Fruit fly (Drosophila melanogaster): ENCODE data around the gene U2af50.

Gene U2af50

DNA sequence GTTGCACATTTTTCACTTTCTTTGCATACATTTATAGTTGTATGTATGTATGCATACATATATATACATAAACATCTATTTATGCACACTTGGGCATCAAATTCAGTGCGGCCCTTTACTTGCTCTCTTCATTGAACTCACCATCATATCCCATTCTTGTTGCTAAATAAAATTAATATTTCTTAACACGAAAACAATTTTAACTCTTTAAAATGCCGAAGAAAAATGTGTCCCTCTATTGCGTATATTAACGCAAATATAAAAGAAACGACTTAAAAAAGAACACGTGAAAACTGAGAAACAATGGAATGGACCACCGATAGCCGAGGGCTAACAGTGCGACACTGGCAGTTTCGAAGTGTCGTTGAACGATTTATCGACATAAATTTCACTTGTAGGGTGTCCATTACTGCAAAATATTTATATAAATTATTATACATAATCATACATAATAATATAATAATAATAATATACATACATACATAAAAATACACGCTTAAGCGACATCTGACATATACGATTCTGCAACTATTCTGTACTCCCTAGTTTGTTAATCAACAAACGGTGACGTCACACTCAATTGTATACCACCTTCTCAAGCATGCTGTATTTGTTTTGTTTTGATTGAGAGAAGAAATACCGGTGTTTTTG, at the start of gene U2af50, which contains the start of gene PIG-Q:
U2af50 (minus strand) TSS at position 370 of the 651 bp plus-strand sequence.
PIG-Q (plus strand) TSS at position 474 of the 651 bp plus-strand sequence.
- TF ChIP-seq psq (optimal IDR thresholded peaks at IDR 0.05) (no peak), pan (optimal IDR thresholded peaks at IDR 0.05) (no peak), CG8478 (optimal IDR thresholded peaks at IDR 0.05) (no peak), EcR (GFP tag; optimal IDR thresholded peaks at IDR 0.05) (no peak), Dll (optimal IDR thresholded peaks at IDR 0.05) (no peak), usp (GFP tag; optimal IDR thresholded peaks at IDR 0.05) (no peak)

DNA sequence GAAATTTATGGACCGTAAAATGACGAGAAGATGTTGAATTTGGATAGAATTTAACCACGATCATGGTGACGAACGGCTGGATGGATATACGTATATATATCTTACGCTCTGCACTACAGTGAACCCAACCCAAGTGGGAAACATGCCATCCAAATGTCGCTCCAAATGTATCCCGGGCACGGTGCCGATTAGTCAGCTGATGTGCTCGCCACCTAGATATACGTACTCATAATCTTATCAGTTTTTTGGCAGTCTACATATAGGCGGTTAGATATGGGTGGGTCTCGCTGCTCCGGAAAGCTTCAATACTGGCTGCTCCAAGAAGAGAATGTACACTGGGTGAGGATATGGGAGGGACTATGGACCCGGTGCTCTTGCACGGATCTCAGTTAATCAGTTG, 47.2 kb upstream of the U2af50 start:
- TF ChIP-seq Dll (optimal IDR thresholded peaks at IDR 0.05) = no peak
- no peak for TF ChIP-seq usp (GFP tag; optimal IDR thresholded peaks at IDR 0.05)
- no peak for TF ChIP-seq CG8478 (optimal IDR thresholded peaks at IDR 0.05)
- TF ChIP-seq EcR (GFP tag; optimal IDR thresholded peaks at IDR 0.05) = no peak

DNA sequence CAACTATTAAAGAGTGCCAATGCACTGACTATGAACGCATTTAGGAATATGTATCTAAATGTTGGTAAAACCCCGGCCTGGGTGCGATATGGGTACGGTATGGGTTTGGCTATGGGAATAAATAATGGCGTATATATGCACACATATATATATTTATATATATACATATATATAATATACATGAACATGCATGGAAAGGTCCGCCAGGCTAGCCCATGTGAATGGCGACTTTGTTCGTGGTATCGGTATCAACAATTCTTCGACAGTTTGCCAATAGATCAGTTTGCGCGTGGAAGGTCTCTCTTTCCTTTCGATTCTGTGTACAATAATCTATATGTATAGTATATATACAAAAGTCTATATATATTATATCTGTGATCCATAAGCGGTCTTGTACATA, 46.4 kb upstream of the U2af50 start, which contains the start of gene CG4301:
CG4301 (plus strand) TSS at position 301 of the 400 bp plus-strand sequence.
- TF ChIP-seq psq (optimal IDR thresholded peaks at IDR 0.05) (no peak), Dll (optimal IDR thresholded peaks at IDR 0.05) (no peak), CG8478 (optimal IDR thresholded peaks at IDR 0.05) (no peak), EcR (GFP tag; optimal IDR thresholded peaks at IDR 0.05) (no peak), usp (GFP tag; optimal IDR thresholded peaks at IDR 0.05) (no peak), pan (optimal IDR thresholded peaks at IDR 0.05) (no peak)

DNA sequence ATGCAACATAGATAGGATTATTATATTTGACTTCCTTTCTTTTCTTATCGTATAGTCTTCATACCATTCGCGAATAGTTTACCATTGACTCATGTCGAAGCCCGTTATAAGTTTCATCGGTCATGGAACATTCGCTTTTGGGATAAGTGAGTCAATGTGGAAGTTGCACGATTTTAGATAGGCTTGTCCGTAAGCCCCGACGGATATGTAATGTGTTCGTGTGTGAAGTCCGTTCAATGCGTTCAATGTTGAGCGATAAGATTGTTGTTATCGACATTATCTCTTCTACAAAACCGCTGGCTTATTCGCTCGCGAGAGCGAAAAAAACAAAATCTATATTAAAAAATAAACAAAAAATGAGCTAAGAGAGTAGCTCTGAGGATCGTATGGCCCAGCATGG, 46.0 kb upstream of the U2af50 start, which contains the start of gene CG9981:
CG9981 (minus strand) TSS at position 320 of the 400 bp plus-strand sequence.
- TF ChIP-seq psq (optimal IDR thresholded peaks at IDR 0.05) = no peak

DNA sequence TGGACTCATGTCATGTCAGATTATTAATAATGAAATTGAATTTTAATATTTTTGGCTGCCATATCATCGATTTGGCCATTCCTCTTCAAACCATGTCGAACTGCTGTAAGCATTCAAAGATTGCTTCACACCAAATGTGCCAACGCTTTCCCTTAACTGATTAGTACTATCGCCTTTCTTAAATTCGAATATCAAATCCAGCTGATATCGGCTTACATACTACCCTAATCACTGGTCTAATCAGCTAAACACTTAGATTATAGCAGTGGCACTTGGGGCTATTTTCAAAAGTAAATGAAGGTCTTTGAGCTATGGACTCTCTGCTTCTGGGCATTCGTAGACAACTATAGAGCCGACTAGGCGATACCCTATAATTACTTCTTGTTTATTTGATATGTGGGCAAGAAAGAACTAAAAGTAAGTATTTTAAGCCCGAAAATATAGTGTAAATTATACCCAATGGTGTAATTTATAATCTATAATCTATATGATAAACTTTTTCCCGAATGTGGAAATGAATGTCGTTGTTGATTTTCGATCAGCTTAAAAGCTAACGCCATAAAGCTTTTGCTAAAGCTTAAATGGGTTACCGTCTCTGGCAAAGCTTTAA, 45.1 kb upstream of the U2af50 start:
- TF ChIP-seq Dll (optimal IDR thresholded peaks at IDR 0.05) (no peak), usp (GFP tag; optimal IDR thresholded peaks at IDR 0.05) (no peak), pan (optimal IDR thresholded peaks at IDR 0.05) (no peak)

DNA sequence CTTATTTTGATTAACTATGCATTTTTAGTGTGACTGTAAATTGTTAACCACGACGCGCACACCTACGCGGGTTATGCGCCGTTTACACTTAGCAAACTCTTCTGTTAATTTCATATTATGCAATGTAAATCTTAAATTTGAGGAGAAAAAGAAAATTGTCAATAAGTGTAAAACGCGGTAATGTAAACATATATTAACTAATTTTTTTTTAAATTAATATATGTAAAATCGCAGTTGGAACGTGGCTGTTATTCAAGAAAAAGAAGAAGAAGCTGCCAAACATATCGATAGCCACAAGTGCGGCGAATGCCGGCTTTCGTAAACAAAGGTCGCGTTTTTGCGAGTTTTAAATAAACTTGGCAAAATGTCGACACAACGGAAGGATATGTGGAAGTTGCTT, 32.6 kb upstream of the U2af50 start, which contains the start of the genes TH1 and mei-41:
TH1 (minus strand) TSS at position 42 of the 400 bp plus-strand sequence.
mei-41 (plus strand) TSS at position 302 of the 400 bp plus-strand sequence.
- no peak for TF ChIP-seq CG8478 (optimal IDR thresholded peaks at IDR 0.05)
- TF ChIP-seq EcR (GFP tag; optimal IDR thresholded peaks at IDR 0.05) = no peak
- TF ChIP-seq usp (GFP tag; optimal IDR thresholded peaks at IDR 0.05) = no peak
- no peak for TF ChIP-seq Dll (optimal IDR thresholded peaks at IDR 0.05)
- no peak for TF ChIP-seq psq (optimal IDR thresholded peaks at IDR 0.05)
- TF ChIP-seq pan (optimal IDR thresholded peaks at IDR 0.05) = no peak

DNA sequence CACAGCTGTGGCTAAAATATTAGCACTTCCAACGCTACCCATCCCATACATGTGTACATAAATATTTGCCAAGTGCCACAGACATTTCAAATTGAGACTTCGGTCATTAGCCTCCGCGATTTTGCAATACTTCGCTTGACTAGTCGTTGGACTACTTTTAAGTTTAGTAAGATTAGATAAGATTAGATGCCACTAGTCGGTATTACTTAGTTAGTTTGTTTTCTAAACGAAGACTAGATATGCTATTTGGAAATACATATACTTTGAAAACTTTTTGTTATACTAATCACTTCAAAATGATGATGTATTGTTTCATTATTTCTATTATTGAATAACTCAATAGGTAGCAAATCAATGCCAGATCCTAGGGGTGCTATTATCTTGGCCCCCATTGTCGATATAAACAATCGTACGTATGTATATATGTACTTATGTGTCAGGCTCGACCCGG, 27.1 kb upstream of the U2af50 start:
- TF ChIP-seq pan (optimal IDR thresholded peaks at IDR 0.05) = no peak
- TF ChIP-seq psq (optimal IDR thresholded peaks at IDR 0.05) = no peak
- no peak for TF ChIP-seq Dll (optimal IDR thresholded peaks at IDR 0.05)
- no peak for TF ChIP-seq CG8478 (optimal IDR thresholded peaks at IDR 0.05)
- no peak for TF ChIP-seq usp (GFP tag; optimal IDR thresholded peaks at IDR 0.05)

DNA sequence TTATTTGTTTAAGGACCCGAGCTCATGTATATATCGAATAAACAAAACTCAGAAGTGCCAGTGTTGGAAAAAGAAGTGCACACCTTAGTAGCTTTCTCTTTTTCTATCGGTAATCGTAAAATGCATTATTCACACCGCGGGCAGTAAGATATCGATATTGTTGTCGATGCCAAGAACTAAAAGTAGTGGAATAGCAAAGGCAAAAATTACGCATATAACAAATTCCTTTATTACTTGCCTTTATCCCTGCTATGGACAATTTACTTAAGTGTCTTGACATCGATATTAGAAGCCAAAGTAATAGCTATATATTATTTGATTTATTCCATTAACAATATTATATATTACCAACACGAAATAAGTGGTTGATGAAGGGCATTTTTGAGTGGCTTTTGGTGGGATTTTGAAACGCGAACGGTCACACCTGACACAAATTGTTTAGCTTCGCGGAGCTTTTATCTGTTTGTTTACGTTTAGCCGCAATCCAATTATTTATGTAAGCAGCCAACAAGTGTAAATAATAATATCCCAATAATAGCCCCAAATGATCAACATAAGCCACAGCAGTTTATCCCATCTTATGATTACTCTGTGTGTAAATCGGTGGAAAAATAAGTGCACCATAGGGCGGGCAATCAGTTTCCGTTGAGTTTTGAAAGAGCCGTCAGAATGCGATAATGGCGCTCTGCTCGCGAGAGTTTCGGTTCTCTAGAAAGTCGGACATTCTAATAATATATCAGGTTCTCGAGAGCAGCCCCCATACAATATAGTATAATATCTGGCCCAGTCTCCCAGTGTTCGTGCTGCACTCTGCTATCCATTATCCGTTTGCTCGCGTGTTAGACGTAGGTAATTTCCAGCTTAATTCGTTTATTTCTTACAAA, 26.2 kb upstream of the U2af50 start, which contains the start of the genes CG9992 and CG4239:
CG9992 (minus strand) TSS at position 66 of the 884 bp plus-strand sequence.
CG4239 (plus strand) TSS at position 436 of the 884 bp plus-strand sequence.
- TF ChIP-seq usp (GFP tag; optimal IDR thresholded peaks at IDR 0.05) (no peak), Dll (optimal IDR thresholded peaks at IDR 0.05) (no peak), EcR (GFP tag; optimal IDR thresholded peaks at IDR 0.05) (no peak), CG8478 (optimal IDR thresholded peaks at IDR 0.05) (no peak), psq (optimal IDR thresholded peaks at IDR 0.05) (no peak), pan (optimal IDR thresholded peaks at IDR 0.05) (no peak)

DNA sequence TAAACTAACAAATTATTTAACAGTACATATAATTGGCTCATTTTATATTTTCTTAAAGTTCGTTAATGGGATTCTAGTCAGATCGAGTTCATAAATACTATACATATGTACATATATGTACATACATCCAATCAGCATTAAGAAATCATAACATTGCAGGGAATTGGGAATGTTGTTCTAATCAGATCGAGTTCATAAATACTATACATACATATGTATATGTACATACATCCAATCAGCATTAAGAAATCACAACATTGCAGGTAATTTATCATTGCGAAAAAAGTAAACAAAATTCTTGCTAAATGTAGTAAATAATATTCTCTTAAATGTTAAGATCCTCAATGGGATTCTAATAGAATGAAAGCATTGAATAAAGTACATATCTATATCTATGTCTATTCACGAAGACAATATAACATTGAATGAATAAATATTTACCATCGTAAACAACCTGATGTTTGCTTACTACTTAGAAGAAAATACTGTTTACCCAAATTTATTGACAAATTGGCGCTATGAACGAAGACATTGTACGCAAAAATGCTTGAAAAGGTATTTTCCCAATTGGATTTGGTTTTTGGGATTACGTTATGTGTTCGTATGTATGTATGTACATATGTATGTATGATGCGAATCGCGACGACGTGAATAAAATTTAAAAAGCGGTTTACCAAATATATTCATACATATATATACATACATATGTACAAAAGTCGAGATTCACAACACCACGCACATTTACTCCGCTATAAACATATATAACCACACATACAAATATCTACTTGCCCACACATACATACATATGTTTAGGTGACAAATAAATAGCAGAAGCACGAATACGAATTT, 25.1 kb upstream of the U2af50 start:
- TF ChIP-seq EcR (GFP tag; optimal IDR thresholded peaks at IDR 0.05) = no peak
- TF ChIP-seq CG8478 (optimal IDR thresholded peaks at IDR 0.05) = no peak
- no peak for TF ChIP-seq usp (GFP tag; optimal IDR thresholded peaks at IDR 0.05)
- no peak for TF ChIP-seq Dll (optimal IDR thresholded peaks at IDR 0.05)
- no peak for TF ChIP-seq pan (optimal IDR thresholded peaks at IDR 0.05)
- TF ChIP-seq psq (optimal IDR thresholded peaks at IDR 0.05) = no peak

DNA sequence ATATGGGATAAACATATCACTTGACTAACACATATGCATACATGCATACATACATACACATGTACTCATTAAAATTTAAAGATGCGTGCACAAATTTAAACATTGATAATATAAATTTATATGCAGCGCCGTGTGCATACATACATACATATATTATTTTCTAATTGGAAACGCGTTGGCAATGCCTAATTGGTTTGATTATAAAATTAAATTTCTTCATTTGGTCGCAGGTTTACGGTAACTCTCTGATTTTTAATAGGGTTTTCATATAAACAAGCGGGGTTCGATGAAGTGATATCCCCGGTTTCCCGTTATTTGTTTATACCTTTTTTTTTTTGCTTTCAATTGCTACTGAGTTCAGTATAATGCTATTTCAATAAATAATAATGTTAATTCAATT, 15.2 kb upstream of the U2af50 start:
- TF ChIP-seq Dll (optimal IDR thresholded peaks at IDR 0.05) = no peak
- no peak for TF ChIP-seq usp (GFP tag; optimal IDR thresholded peaks at IDR 0.05)
- TF ChIP-seq psq (optimal IDR thresholded peaks at IDR 0.05) = no peak
- no peak for TF ChIP-seq pan (optimal IDR thresholded peaks at IDR 0.05)
- no peak for TF ChIP-seq EcR (GFP tag; optimal IDR thresholded peaks at IDR 0.05)
- TF ChIP-seq CG8478 (optimal IDR thresholded peaks at IDR 0.05) = no peak

DNA sequence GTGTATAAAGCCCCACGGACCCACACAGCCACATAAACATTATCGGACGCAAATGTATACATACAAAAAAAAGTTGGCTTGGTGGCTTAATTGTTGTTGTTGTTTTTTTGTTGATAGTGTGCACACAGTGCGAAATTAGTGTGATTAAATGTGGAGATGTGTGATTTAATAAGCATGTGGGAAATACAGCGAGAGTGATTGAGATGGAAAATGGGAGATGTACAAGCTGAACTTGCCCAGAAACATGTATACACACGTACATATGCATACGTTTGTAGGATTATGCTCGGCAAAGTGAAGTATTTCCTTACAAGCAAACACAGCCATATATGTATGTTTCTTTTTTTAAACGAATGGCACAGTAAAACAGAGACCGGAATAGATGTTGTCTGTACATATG, 14.7 kb upstream of the U2af50 start:
- TF ChIP-seq usp (GFP tag; optimal IDR thresholded peaks at IDR 0.05) (no peak), pan (optimal IDR thresholded peaks at IDR 0.05) (no peak), CG8478 (optimal IDR thresholded peaks at IDR 0.05) (no peak), psq (optimal IDR thresholded peaks at IDR 0.05) (no peak), EcR (GFP tag; optimal IDR thresholded peaks at IDR 0.05) (no peak), Dll (optimal IDR thresholded peaks at IDR 0.05) (no peak)

All from whole organism.